Worm (Caenorhabditis elegans) whole organism, L1 larva: ENCODE data around the gene pie-1.

ENCODE experiments used
- C16A3.4 ChIP-seq: fragments of 150-350 bp; optimal IDR thresholded peaks from 2 replicates; lab custom pipeline; 2014; ENCODE audit warnings: missing biosample characterization, missing genetic modification characterization
- C34B4.2 ChIP-seq: sonication (generic microtip); optimal IDR thresholded peaks from 2 replicates; lab custom pipeline; 2017; ENCODE audit warnings: mild to moderate bottlenecking, missing genetic modification characterization, missing compliant biosample characterization
- F16B12.6 ChIP-seq: fragments of 150-350 bp; optimal IDR thresholded peaks from 2 replicates; lab custom pipeline; 2014; ENCODE audit warnings: missing biosample characterization, missing genetic modification characterization
- Y116A8C.19 ChIP-seq: sonication (generic microtip); optimal IDR thresholded peaks from 2 replicates; lab custom pipeline; 2016; ENCODE audit warnings: missing compliant biosample characterization, missing genetic modification characterization, borderline replicate concordance
- alr-1 ChIP-seq: fragments of 200-800 bp; sonication (Bioruptor generic); optimal IDR thresholded peaks from 2 replicates; lab custom pipeline; 2018; ENCODE audit warnings: borderline replicate concordance, mild to moderate bottlenecking, missing genetic modification characterization, missing compliant biosample characterization
- ama-1 ChIP-seq: fragments of 150-350 bp; optimal IDR thresholded peaks from 2 replicates; lab custom pipeline; 2014
- ceh-63 ChIP-seq: fragments of 200-800 bp; sonication (Bioruptor generic); optimal IDR thresholded peaks from 2 replicates; lab custom pipeline; 2018; ENCODE audit warnings: mild to moderate bottlenecking, missing genetic modification characterization, missing compliant biosample characterization
- ceh-82 ChIP-seq, 3 experiments: fragments of 150-350 bp in 1 of 3; sonication (generic microtip) in 2 of 3; optimal IDR thresholded peaks; 2 replicates each; lab custom pipeline; 2014 to 2017; ENCODE audit warnings: missing biosample characterization in 3 of 3, missing genetic modification characterization in 3 of 3
- dpl-1 ChIP-seq, 3 experiments: fragments of 150-350 bp in 2 of 3; sonication (generic microtip) in 1 of 3; optimal IDR thresholded peaks; 2 replicates each; lab custom pipeline; 2014 to 2017; ENCODE audit warnings: missing biosample characterization in 3 of 3, missing genetic modification characterization in 3 of 3, missing genetic modification reagents in 3 of 3
- dsc-1 ChIP-seq: sonication (generic microtip); optimal IDR thresholded peaks from 2 replicates; lab custom pipeline; 2016; ENCODE audit warnings: mild to moderate bottlenecking, missing genetic modification characterization, missing compliant biosample characterization
- efl-1 ChIP-seq, 4 experiments: fragments of 150-350 bp; optimal IDR thresholded peaks in 3 of 4; peaks in 1 of 4; 1 replicate in 1 of 4; 2 replicates in 3 of 4; lab custom pipeline; 2014; ENCODE audit warnings: missing biosample characterization in 2 of 4, missing genetic modification characterization in 2 of 4, missing genetic modification reagents in 2 of 4
- egl-27 ChIP-seq, 2 experiments: fragments of 150-350 bp in 1 of 2; sonication (generic microtip); optimal IDR thresholded peaks; 3 replicates each; lab custom pipeline; 2017 to 2018; ENCODE audit warnings: missing biosample characterization in 2 of 2, missing genetic modification characterization in 2 of 2, missing genetic modification reagents in 2 of 2
- elt-3 ChIP-seq, 6 experiments: fragments of 150-350 bp in 1 of 6; sonication (generic microtip); optimal IDR thresholded peaks; 2 replicates each; lab custom pipeline; 2017 to 2018; ENCODE audit warnings: missing biosample characterization in 6 of 6, missing genetic modification characterization in 6 of 6, inconsistent platforms in 1 of 6
- fkh-10 ChIP-seq: sonication (generic microtip); optimal IDR thresholded peaks from 2 replicates; lab custom pipeline; 2017; ENCODE audit warnings: missing biosample characterization, missing genetic modification reagents, missing genetic modification characterization
- fkh-4 ChIP-seq: sonication (generic microtip); optimal IDR thresholded peaks from 2 replicates; lab custom pipeline; 2016; ENCODE audit warnings: missing compliant biosample characterization, missing genetic modification characterization, borderline replicate concordance
- fos-1 ChIP-seq: fragments of 150-350 bp; optimal IDR thresholded peaks from 2 replicates; lab custom pipeline; 2014; ENCODE audit warnings: missing biosample characterization, missing genetic modification characterization
- hlh-17 ChIP-seq: fragments of 200-800 bp; sonication (Bioruptor generic); optimal IDR thresholded peaks from 2 replicates; lab custom pipeline; 2018; ENCODE audit warnings: missing genetic modification characterization, mild to moderate bottlenecking, missing compliant biosample characterization, moderate library complexity, borderline replicate concordance
- hlh-4 ChIP-seq: sonication (generic microtip); optimal IDR thresholded peaks from 2 replicates; lab custom pipeline; 2016; ENCODE audit warnings: mild to moderate bottlenecking, missing genetic modification characterization, missing compliant biosample characterization
- hpl-2 ChIP-seq: fragments of 150-350 bp; optimal IDR thresholded peaks from 2 replicates; lab custom pipeline; 2014; ENCODE audit warnings: missing biosample characterization, missing genetic modification reagents, missing genetic modification characterization
- jun-1 ChIP-seq: fragments of 150-350 bp; optimal IDR thresholded peaks from 2 replicates; lab custom pipeline; 2014; ENCODE audit warnings: missing biosample characterization, missing genetic modification reagents, missing genetic modification characterization
- lin-13 ChIP-seq: fragments of 150-350 bp; optimal IDR thresholded peaks from 2 replicates; lab custom pipeline; 2014; ENCODE audit warnings: missing biosample characterization, missing genetic modification reagents, missing genetic modification characterization
- lin-14 ChIP-seq: fragments of 200-800 bp; sonication (Bioruptor generic); optimal IDR thresholded peaks from 2 replicates; lab custom pipeline; 2018; ENCODE audit warnings: mild to moderate bottlenecking, missing genetic modification characterization, moderate library complexity, missing compliant biosample characterization
- lin-15B ChIP-seq: fragments of 150-350 bp; sonication (generic microtip); optimal IDR thresholded peaks from 3 replicates; lab custom pipeline; 2014; ENCODE audit warnings: missing biosample characterization, missing genetic modification characterization
- lin-35 ChIP-seq, 2 experiments: fragments of 150-350 bp; optimal IDR thresholded peaks; 2 replicates each; lab custom pipeline; 2014; ENCODE audit warnings: missing biosample characterization in 2 of 2, missing genetic modification characterization in 2 of 2, missing genetic modification reagents in 2 of 2
- mab-9 ChIP-seq: fragments of 200-800 bp; sonication (Bioruptor generic); IDR thresholded peaks from 2 replicates; pipeline ENCODE4 v1.3.6; 2022; ENCODE audit warnings: missing genetic modification reagents, missing genetic modification characterization, missing compliant biosample characterization
- mdl-1 ChIP-seq, 2 experiments: fragments of 150-350 bp; optimal IDR thresholded peaks; 2 replicates each; lab custom pipeline; 2014 to 2017; ENCODE audit warnings: missing biosample characterization in 2 of 2, missing genetic modification characterization in 2 of 2, inconsistent platforms in 1 of 2
- mef-2 ChIP-seq: fragments of 150-350 bp; optimal IDR thresholded peaks from 2 replicates; lab custom pipeline; 2014; ENCODE audit warnings: missing biosample characterization, missing genetic modification characterization
- nhr-237 ChIP-seq: fragments of 150-350 bp; optimal IDR thresholded peaks from 2 replicates; lab custom pipeline; 2014; ENCODE audit warnings: missing biosample characterization, missing genetic modification characterization
- nhr-28 ChIP-seq: fragments of 150-350 bp; optimal IDR thresholded peaks from 2 replicates; lab custom pipeline; 2014; ENCODE audit warnings: missing biosample characterization, missing genetic modification characterization
- nhr-71 ChIP-seq: sonication (generic microtip); optimal IDR thresholded peaks from 2 replicates; lab custom pipeline; 2016; ENCODE audit warnings: mild to moderate bottlenecking, missing genetic modification characterization, moderate library complexity, missing compliant biosample characterization
- nhr-76 ChIP-seq: sonication (generic microtip); optimal IDR thresholded peaks from 2 replicates; lab custom pipeline; 2017; ENCODE audit warnings: missing biosample characterization, missing genetic modification characterization
- nhr-85 ChIP-seq: sonication (generic microtip); peaks from one replicate; lab custom pipeline; 2016; ENCODE audit warnings: missing genetic modification characterization, inconsistent platforms, missing compliant biosample characterization
- pag-3 ChIP-seq: sonication (generic microtip); optimal IDR thresholded peaks from 2 replicates; lab custom pipeline; 2017; ENCODE audit warnings: missing genetic modification characterization, mild to moderate bottlenecking, missing compliant biosample characterization, antibody characterized with exemption, borderline replicate concordance; ENCODE audit not compliant: insufficient read depth
- pax-3 ChIP-seq: fragments of 200-800 bp; sonication (Bioruptor generic); optimal IDR thresholded peaks from 2 replicates; lab custom pipeline; 2018; ENCODE audit warnings: mild to moderate bottlenecking, missing genetic modification characterization, moderate library complexity, missing compliant biosample characterization
- pqm-1 ChIP-seq: sonication (generic microtip); optimal IDR thresholded peaks from 3 replicates; lab custom pipeline; 2017; ENCODE audit warnings: missing biosample characterization, missing genetic modification characterization
- rnt-1 ChIP-seq: sonication (generic microtip); optimal IDR thresholded peaks from 2 replicates; lab custom pipeline; 2016; ENCODE audit warnings: mild to moderate bottlenecking, missing genetic modification characterization, moderate library complexity, missing compliant biosample characterization
- skn-1 ChIP-seq: fragments of 150-350 bp; optimal IDR thresholded peaks from 2 replicates; lab custom pipeline; 2014; ENCODE audit warnings: missing biosample characterization, missing genetic modification characterization
- snpc-4 ChIP-seq: fragments of 150-350 bp; optimal IDR thresholded peaks from 2 replicates; lab custom pipeline; 2014; ENCODE audit warnings: missing biosample characterization, missing genetic modification characterization
- sptf-1 ChIP-seq: fragments of 150-350 bp; optimal IDR thresholded peaks from 2 replicates; lab custom pipeline; 2014; ENCODE audit warnings: missing biosample characterization, missing genetic modification characterization
- tbx-2 ChIP-seq: sonication (generic microtip); optimal IDR thresholded peaks from 2 replicates; lab custom pipeline; 2016; ENCODE audit warnings: missing genetic modification characterization, missing compliant biosample characterization
- tlp-1 ChIP-seq: fragments of 150-350 bp; optimal IDR thresholded peaks from 2 replicates; lab custom pipeline; 2014; ENCODE audit warnings: missing biosample characterization, missing genetic modification characterization
- unc-130 ChIP-seq: fragments of 150-350 bp; optimal IDR thresholded peaks from 2 replicates; lab custom pipeline; 2017; ENCODE audit warnings: missing biosample characterization, missing genetic modification characterization, inconsistent platforms
- unc-30 ChIP-seq: sonication (generic microtip); optimal IDR thresholded peaks from 2 replicates; lab custom pipeline; 2017; ENCODE audit warnings: missing biosample characterization, missing genetic modification characterization
- unc-98 ChIP-seq: fragments of 200-800 bp; sonication (Bioruptor generic); IDR thresholded peaks from 2 replicates; pipeline ENCODE4 v1.3.6; 2022; ENCODE audit warnings: missing genetic modification characterization, missing compliant biosample characterization
- zag-1 ChIP-seq: fragments of 150-350 bp; optimal IDR thresholded peaks from 2 replicates; lab custom pipeline; 2014; ENCODE audit warnings: missing biosample characterization, missing genetic modification characterization
- zip-4 ChIP-seq: fragments of 200-800 bp; sonication (Bioruptor generic); optimal IDR thresholded peaks from 2 replicates; lab custom pipeline; 2018; ENCODE audit warnings: mild to moderate bottlenecking, missing genetic modification characterization, moderate library complexity, missing compliant biosample characterization
- ztf-4 ChIP-seq: fragments of 150-350 bp; optimal IDR thresholded peaks from 2 replicates; lab custom pipeline; 2014; ENCODE audit warnings: missing biosample characterization, missing genetic modification characterization

The pie-1 gene

DNA sequence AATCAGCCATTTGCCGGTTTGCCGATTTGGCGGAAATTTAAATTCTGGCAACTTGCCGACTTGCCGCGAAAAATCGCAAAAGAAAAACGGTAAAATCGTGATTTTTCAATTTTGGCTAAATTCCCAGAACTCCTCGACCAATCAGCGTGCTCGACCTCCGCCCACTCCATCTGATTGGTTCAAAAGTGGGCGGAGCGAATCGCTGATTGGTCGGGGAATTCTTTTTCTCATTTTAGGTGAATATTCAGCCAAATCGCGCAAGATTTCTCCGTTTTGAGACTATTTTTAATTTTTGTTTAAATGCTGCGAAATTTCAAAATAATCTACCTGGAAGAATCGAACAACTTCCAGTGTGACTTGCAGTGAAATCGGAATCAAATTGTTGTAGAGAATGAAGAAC, 12.2 kb upstream of the pie-1 start:
- TF ChIP-seq efl-1 (optimal IDR thresholded peaks at IDR 0.05; lab: Kevin White, UChicago), result no peak
- peak in 1 of 2 experiments; percentile 81 for TF ChIP-seq efl-1 (GFP tag; optimal IDR thresholded peaks at IDR 0.05 in 1 of 2; lab: Kevin White, UChicago)
- TF ChIP-seq fkh-10 (GFP tag; lab: Kevin White, UChicago), result no peak
- no peak for TF ChIP-seq mdl-1 (tag; optimal IDR thresholded peaks at IDR 0.05; lab: Kevin White, UChicago)
- TF ChIP-seq lin-13, result no peak
- TF ChIP-seq snpc-4 (tag; lab: Kevin White, UChicago), result no peak
- no peak for TF ChIP-seq nhr-76 (tag; lab: Kevin White, UChicago)
- no peak for TF ChIP-seq nhr-85 (tag; lab: Kevin White, UChicago)
- TF ChIP-seq rnt-1 (tag; lab: Kevin White, UChicago), result no peak

ce11 chrIII:12420256-12420655, 6.4 kb upstream of the pie-1 start:
- TF ChIP-seq hlh-17 (GFP tag; lab: Kevin White, UChicago) (no peak), Y116A8C.19 (tag; lab: Kevin White, UChicago) (no peak), mef-2 (tag; lab: Kevin White, UChicago) (no peak), dpl-1 (GFP tag; optimal IDR thresholded peaks at IDR 0.05; lab: Kevin White, UChicago) (no peak), egl-27 (tag; optimal IDR thresholded peaks at IDR 0.05; lab: Kevin White, UChicago) (no peak), fos-1 (tag; lab: Kevin White, UChicago) (no peak), unc-30 (tag; lab: Kevin White, UChicago) (no peak), pax-3 (tag; lab: Kevin White, UChicago) (no peak), nhr-71 (tag; lab: Kevin White, UChicago) (no peak), lin-14 (GFP tag; lab: Kevin White, UChicago) (no peak), mab-9 (GFP tag; lab: Robert Waterston, UW) (no peak), pqm-1 (tag; lab: Kevin White, UChicago) (no peak), lin-35 (GFP tag; optimal IDR thresholded peaks at IDR 0.05; lab: Kevin White, UChicago) (no peak), ama-1 (lab: Kevin White, UChicago) (no peak), elt-3 (tag; optimal IDR thresholded peaks at IDR 0.05; lab: Kevin White, UChicago) (no peak), jun-1 (tag; lab: Kevin White, UChicago) (no peak), fkh-4 (tag; lab: Kevin White, UChicago) (no peak)
- TF ChIP-seq, all 84 proteins: peak for 0

ce11 chrIII:12421708-12422107, 5.0 kb upstream of the pie-1 start, which contains the start of gene tat-1:
tat-1 (minus strand) TSS chrIII:12421718.
- TF ChIP-seq hpl-2 (no peak), sptf-1 (tag; lab: Kevin White, UChicago) (no peak), efl-1 (optimal IDR thresholded peaks at IDR 0.05; lab: Kevin White, UChicago) (no peak), efl-1 (GFP tag; optimal IDR thresholded peaks at IDR 0.05 in 1 of 2; lab: Kevin White, UChicago) (peak; percentile 23 to 33), F16B12.6 (tag; lab: Kevin White, UChicago) (no peak), unc-98 (no peak), C16A3.4 (tag; lab: Kevin White, UChicago) (no peak), pax-3 (tag; lab: Kevin White, UChicago) (no peak), tlp-1 (no peak), lin-15B (no peak), ceh-82 (tag; optimal IDR thresholded peaks at IDR 0.05; lab: Kevin White, UChicago) (no peak), fos-1 (tag; lab: Kevin White, UChicago) (no peak), nhr-85 (tag; lab: Kevin White, UChicago) (peak; percentile 16), dpl-1 (GFP tag; optimal IDR thresholded peaks at IDR 0.05; lab: Kevin White, UChicago) (peak in 1 of 3 experiments; percentile 24), tbx-2 (no peak), alr-1 (no peak), unc-130 (tag; lab: Kevin White, UChicago) (no peak), fkh-4 (tag; lab: Kevin White, UChicago) (no peak), dsc-1 (tag; lab: Kevin White, UChicago) (no peak), nhr-237 (no peak), Y116A8C.19 (tag; lab: Kevin White, UChicago) (no peak), egl-27 (tag; optimal IDR thresholded peaks at IDR 0.05; lab: Kevin White, UChicago) (no peak), pag-3 (tag; lab: Kevin White, UChicago) (no peak), ceh-63 (GFP tag; lab: Kevin White, UChicago) (no peak), nhr-76 (tag; lab: Kevin White, UChicago) (no peak), zag-1 (tag; lab: Kevin White, UChicago) (no peak), zip-4 (GFP tag; lab: Kevin White, UChicago) (no peak), skn-1 (tag; lab: Kevin White, UChicago) (no peak), hlh-4 (no peak), C34B4.2 (no peak), nhr-28 (no peak), ztf-4 (no peak), elt-3 (tag; optimal IDR thresholded peaks at IDR 0.05; lab: Kevin White, UChicago) (no peak)
